Fruit fly (Drosophila melanogaster) Kc167 (cell line): ENCODE results near the gene CG14015.

Experiments
- Myc ChIP-seq: fragments of >200 bp; optimal IDR thresholded peaks from 2 replicates; lab custom pipeline; 2017; ENCODE audit warnings: missing external identifiers
- h ChIP-seq: fragments of >200 bp; optimal IDR thresholded peaks from 3 replicates; lab custom pipeline; 2018; ENCODE audit warnings: missing external identifiers
- insv ChIP-seq: fragments of >200 bp; optimal IDR thresholded peaks from 3 replicates; lab custom pipeline; 2018; ENCODE audit warnings: missing external identifiers
- ttk ChIP-seq: sonication (Bioruptor generic); optimal IDR thresholded peaks from 2 replicates; lab custom pipeline; 2017; ENCODE audit warnings: missing external identifiers

- TF ChIP-seq Myc (lab: Kevin White, UChicago), result no peak
- TF ChIP-seq insv (lab: Kevin White, UChicago), result no peak
- no peak for TF ChIP-seq ttk (lab: Kevin White, UChicago)
- TF ChIP-seq h (lab: Kevin White, UChicago), result no peak
These were observed 13.3 kb downstream of the CG14015 start, which contains the start of gene Cap-D3 for dm6 chr2L:5525723-5526122.
